Fruit fly (Drosophila melanogaster) whole organism, embryonic: ENCODE measurements around the gene CG4962.

Experiments used
- Asciz ChIP-seq: fragments of 200-800 bp; sonication (Bioruptor generic); optimal IDR thresholded peaks from 2 replicates; lab custom pipeline; 2017; ENCODE audit warnings: missing biosample characterization, mild to moderate bottlenecking, missing genetic modification characterization, missing genetic modification reagents
- CG10543 ChIP-seq: fragments of 200-800 bp; sonication (Bioruptor generic); optimal IDR thresholded peaks from 3 replicates; lab custom pipeline; 2017; ENCODE audit warnings: missing biosample characterization, mild to moderate bottlenecking, missing genetic modification characterization, moderate library complexity
- CG11093 ChIP-seq: fragments of 200-800 bp; sonication (Bioruptor generic); IDR thresholded peaks from 3 replicates; pipeline ENCODE4 v1.3.6; 2022; ENCODE audit warnings: missing biosample characterization, missing genetic modification characterization
- CG11560 ChIP-seq: fragments of 200-800 bp; sonication (Bioruptor generic); IDR thresholded peaks from 3 replicates; pipeline ENCODE4 v1.3.6; 2022; ENCODE audit warnings: missing biosample characterization, missing genetic modification characterization
- CG12071 ChIP-seq: fragments of 200-800 bp; sonication (Bioruptor generic); optimal IDR thresholded peaks from 3 replicates; lab custom pipeline; 2018; ENCODE audit warnings: missing biosample characterization, mild to moderate bottlenecking, missing genetic modification characterization
- CG12155 ChIP-seq: fragments of 200-800 bp; sonication (Bioruptor generic); optimal IDR thresholded peaks from 3 replicates; lab custom pipeline; 2016; ENCODE audit warnings: missing biosample characterization, missing genetic modification characterization
- CG12219 ChIP-seq: fragments of 200-800 bp; sonication (Bioruptor generic); optimal IDR thresholded peaks from 3 replicates; lab custom pipeline; 2018; ENCODE audit warnings: missing biosample characterization, mild to moderate bottlenecking, missing genetic modification characterization
- CG1233 ChIP-seq: fragments of 200-800 bp; sonication (Bioruptor generic); optimal IDR thresholded peaks from 4 replicates; lab custom pipeline; 2018; ENCODE audit warnings: missing biosample characterization, mild to moderate bottlenecking, missing genetic modification characterization
- CG14050 ChIP-seq: fragments of 200-800 bp; sonication (Bioruptor generic); IDR thresholded peaks from 3 replicates; pipeline ENCODE4 v1.3.6; 2022; ENCODE audit warnings: missing biosample characterization, missing genetic modification characterization
- CG15269 ChIP-seq: fragments of 200-800 bp; sonication (Bioruptor generic); optimal IDR thresholded peaks from 2 replicates; lab custom pipeline; 2018; ENCODE audit warnings: missing biosample characterization, mild to moderate bottlenecking, missing genetic modification characterization, moderate library complexity
- CG17186 ChIP-seq: fragments of 200-800 bp; sonication (Bioruptor generic); optimal IDR thresholded peaks from 3 replicates; lab custom pipeline; 2017; ENCODE audit warnings: missing biosample characterization, missing genetic modification reagents, missing genetic modification characterization
- CG18262 ChIP-seq: fragments of 200-800 bp; optimal IDR thresholded peaks from 3 replicates; lab custom pipeline; 2019; ENCODE audit warnings: missing biosample characterization, mild to moderate bottlenecking, missing genetic modification characterization, moderate library complexity
- CG2116 ChIP-seq: fragments of 200-800 bp; sonication (Bioruptor generic); optimal IDR thresholded peaks from 3 replicates; lab custom pipeline; 2018; ENCODE audit warnings: missing biosample characterization, mild to moderate bottlenecking, missing genetic modification characterization
- CG2712 ChIP-seq: fragments of 200-800 bp; optimal IDR thresholded peaks from 3 replicates; lab custom pipeline; 2019; ENCODE audit warnings: missing biosample characterization, mild to moderate bottlenecking, missing genetic modification characterization, moderate library complexity
- CG2889 ChIP-seq: fragments of 200-800 bp; sonication (Bioruptor generic); IDR thresholded peaks from 3 replicates; pipeline ENCODE4 v1.3.6; 2022; ENCODE audit warnings: missing biosample characterization, missing genetic modification characterization
- CG3163 ChIP-seq: fragments of 200-800 bp; sonication (Bioruptor generic); optimal IDR thresholded peaks from 3 replicates; lab custom pipeline; 2016; ENCODE audit warnings: missing biosample characterization, missing genetic modification characterization
- CG3726 ChIP-seq: fragments of 200-800 bp; sonication (Bioruptor generic); IDR thresholded peaks from 3 replicates; pipeline ENCODE4, ENCODE4 v1.3.6; 2022; ENCODE audit warnings: missing biosample characterization, missing genetic modification characterization
- CG3847 ChIP-seq: fragments of 200-800 bp; sonication (Bioruptor generic); IDR thresholded peaks from 2 replicates; pipeline ENCODE4 v1.3.6; 2022; ENCODE audit warnings: missing biosample characterization, missing genetic modification characterization
- CG4328 ChIP-seq: fragments of 200-800 bp; sonication (Bioruptor generic); optimal IDR thresholded peaks from 3 replicates; lab custom pipeline; 2017; ENCODE audit warnings: missing biosample characterization, missing genetic modification reagents, missing genetic modification characterization
- CG5953 ChIP-seq: fragments of 200-800 bp; sonication (Bioruptor generic); IDR thresholded peaks from 2 replicates; pipeline ENCODE4 v1.3.6; 2022; ENCODE audit warnings: missing biosample characterization, missing genetic modification characterization
- CG6272 ChIP-seq: fragments of 200-800 bp; sonication (Bioruptor generic); IDR thresholded peaks from 2 replicates; pipeline ENCODE4 v1.3.6; 2022; ENCODE audit warnings: missing biosample characterization, missing genetic modification characterization
- CG7357 ChIP-seq: fragments of 200-800 bp; sonication (Bioruptor generic); IDR thresholded peaks from 3 replicates; pipeline ENCODE4 v1.3.6; 2022; ENCODE audit warnings: missing biosample characterization, missing genetic modification characterization
- CG7928 ChIP-seq: fragments of 200-800 bp; sonication (Bioruptor generic); optimal IDR thresholded peaks from 2 replicates; lab custom pipeline; 2017; ENCODE audit warnings: missing biosample characterization, mild to moderate bottlenecking, missing genetic modification characterization
- CG9932 ChIP-seq: fragments of 200-800 bp; sonication (Bioruptor generic); IDR thresholded peaks from 2 replicates; pipeline ENCODE4 v1.3.6; 2022; ENCODE audit warnings: missing biosample characterization, missing genetic modification characterization
- CkIIα-i1 ChIP-seq: fragments of 200-800 bp; sonication (Bioruptor generic); IDR thresholded peaks from 2 replicates; pipeline ENCODE4 v1.3.6; 2022; ENCODE audit warnings: missing biosample characterization, missing genetic modification characterization
- Dek ChIP-seq: fragments of 200-800 bp; sonication (Bioruptor generic); optimal IDR thresholded peaks from 3 replicates; lab custom pipeline; 2019; ENCODE audit warnings: missing biosample characterization, mild to moderate bottlenecking, missing genetic modification characterization, moderate library complexity
- GATAe ChIP-seq: fragments of 200-800 bp; sonication (Bioruptor generic); conservative IDR thresholded peaks from 2 replicates; pipeline ENCODE4 v1.3.6; 2022; ENCODE audit warnings: missing biosample characterization, missing genetic modification characterization
- Hr3 ChIP-seq: fragments of 200-800 bp; sonication (Bioruptor generic); optimal IDR thresholded peaks from 3 replicates; lab custom pipeline; 2016; ENCODE audit warnings: missing biosample characterization, missing genetic modification characterization
- Lhr ChIP-seq: fragments of 200-800 bp; sonication (Bioruptor generic); optimal IDR thresholded peaks from 3 replicates; lab custom pipeline; 2017; ENCODE audit warnings: mild to moderate bottlenecking, missing biosample characterization, missing genetic modification reagents, missing genetic modification characterization
- MTF-1 ChIP-seq: fragments of 200-800 bp; sonication (Bioruptor generic); optimal IDR thresholded peaks from 2 replicates; lab custom pipeline; 2018; ENCODE audit warnings: missing biosample characterization, mild to moderate bottlenecking, missing genetic modification characterization, borderline replicate concordance
- NK7.1 ChIP-seq: fragments of 200-800 bp; sonication (Bioruptor generic); optimal IDR thresholded peaks from 3 replicates; lab custom pipeline; 2016; ENCODE audit warnings: missing biosample characterization, missing genetic modification characterization
- ac ChIP-seq: fragments of 200-800 bp; sonication (Bioruptor generic); optimal IDR thresholded peaks from 3 replicates; lab custom pipeline; 2017; ENCODE audit warnings: missing biosample characterization, mild to moderate bottlenecking, missing genetic modification characterization
- ash1 ChIP-seq: fragments of 200-800 bp; sonication (Bioruptor generic); optimal IDR thresholded peaks from 2 replicates; lab custom pipeline; 2018; ENCODE audit warnings: missing biosample characterization, mild to moderate bottlenecking, missing genetic modification characterization
- bowl ChIP-seq: fragments of 200-800 bp; sonication (Bioruptor generic); IDR thresholded peaks from 2 replicates; pipeline ENCODE4 v1.3.6; 2022; ENCODE audit warnings: missing biosample characterization, missing genetic modification characterization
- chinmo ChIP-seq: fragments of 200-800 bp; sonication (Bioruptor generic); IDR thresholded peaks from 4 replicates; pipeline ENCODE4 v1.3.6; 2022; ENCODE audit warnings: missing biosample characterization, missing genetic modification characterization; ENCODE audit not compliant: partially characterized antibody
- esg ChIP-seq: fragments of 200-800 bp; sonication (Bioruptor generic); conservative IDR thresholded peaks from 2 replicates; pipeline ENCODE4 v1.3.6; 2022; ENCODE audit warnings: missing biosample characterization, missing genetic modification characterization
- exex ChIP-seq: fragments of 200-800 bp; sonication (Bioruptor generic); optimal IDR thresholded peaks from 4 replicates; lab custom pipeline; 2018; ENCODE audit warnings: missing biosample characterization, mild to moderate bottlenecking, missing genetic modification characterization, moderate library complexity
- fd3F ChIP-seq: fragments of 200-800 bp; sonication (Bioruptor generic); optimal IDR thresholded peaks from 2 replicates; lab custom pipeline; 2018; ENCODE audit warnings: missing biosample characterization, mild to moderate bottlenecking, missing genetic modification characterization, moderate library complexity
- gt ChIP-seq: fragments of 200-800 bp; sonication (Bioruptor generic); IDR thresholded peaks from 2 replicates; pipeline ENCODE4 v1.3.6; 2022; ENCODE audit warnings: missing biosample characterization, missing genetic modification characterization
- jing ChIP-seq: fragments of 200-800 bp; sonication (Bioruptor generic); optimal IDR thresholded peaks from 2 replicates; lab custom pipeline; 2018; ENCODE audit warnings: missing biosample characterization, mild to moderate bottlenecking, missing genetic modification characterization
- klu ChIP-seq: fragments of 200-800 bp; sonication (Bioruptor generic); IDR thresholded peaks from 2 replicates; pipeline ENCODE4 v1.3.6; 2022; ENCODE audit warnings: missing biosample characterization, missing genetic modification characterization
- lov ChIP-seq, 2 experiments: fragments of 200-800 bp in 1 of 2; fragments of >200 bp in 1 of 2; sonication (Bioruptor generic) in 1 of 2; IDR thresholded peaks in 1 of 2; optimal IDR thresholded peaks in 1 of 2; 2 replicates in 1 of 2; 3 replicates in 1 of 2; pipeline versions ENCODE4 v1.3.6 to Lab custom; 2017 to 2022; ENCODE audit warnings: missing biosample characterization in 1 of 2, missing genetic modification characterization in 1 of 2
- luna ChIP-seq: fragments of 200-800 bp; sonication (Bioruptor generic); optimal IDR thresholded peaks from 2 replicates; lab custom pipeline; 2016; ENCODE audit warnings: missing biosample characterization, missing genetic modification characterization
- maf-S ChIP-seq: fragments of 200-800 bp; sonication (Bioruptor generic); optimal IDR thresholded peaks from 2 replicates; lab custom pipeline; 2016; ENCODE audit warnings: missing biosample characterization, missing genetic modification characterization
- mam ChIP-seq: fragments of 200-800 bp; sonication (Bioruptor generic); optimal IDR thresholded peaks from 3 replicates; lab custom pipeline; 2016; ENCODE audit warnings: missing biosample characterization, missing genetic modification characterization
- pb ChIP-seq: fragments of 200-800 bp; sonication (Bioruptor generic); optimal IDR thresholded peaks from 3 replicates; lab custom pipeline; 2016; ENCODE audit warnings: missing biosample characterization, missing genetic modification characterization
- ranshi ChIP-seq: fragments of 200-800 bp; sonication (Bioruptor generic); IDR thresholded peaks from 2 replicates; pipeline ENCODE4 v1.3.6; 2022; ENCODE audit warnings: missing biosample characterization, missing genetic modification characterization
- sc ChIP-seq, 3 experiments: fragments of >200 bp in 2 of 3; fragments of 200-800 bp in 1 of 3; sonication (Bioruptor generic) in 1 of 3; optimal IDR thresholded peaks; 2 replicates in 2 of 3; 3 replicates in 1 of 3; lab custom pipeline; 2017; ENCODE audit warnings: mild to moderate bottlenecking in 1 of 3, missing biosample characterization in 1 of 3, missing genetic modification characterization in 1 of 3, missing genetic modification reagents in 1 of 3
- sr ChIP-seq: fragments of 200-800 bp; sonication (Bioruptor generic); IDR thresholded peaks from 3 replicates; pipeline ENCODE4 v1.3.6; 2022; ENCODE audit warnings: missing biosample characterization, missing genetic modification characterization
- tgo ChIP-seq: fragments of 200-800 bp; sonication (Bioruptor generic); IDR thresholded peaks from 3 replicates; pipeline ENCODE4 v1.3.6; 2022; ENCODE audit warnings: missing biosample characterization, missing genetic modification characterization
- zfh2 ChIP-seq: fragments of 200-800 bp; sonication (Bioruptor generic); optimal IDR thresholded peaks from 2 replicates; lab custom pipeline; 2016; ENCODE audit warnings: missing biosample characterization, missing genetic modification characterization

The CG4962 gene

DNA sequence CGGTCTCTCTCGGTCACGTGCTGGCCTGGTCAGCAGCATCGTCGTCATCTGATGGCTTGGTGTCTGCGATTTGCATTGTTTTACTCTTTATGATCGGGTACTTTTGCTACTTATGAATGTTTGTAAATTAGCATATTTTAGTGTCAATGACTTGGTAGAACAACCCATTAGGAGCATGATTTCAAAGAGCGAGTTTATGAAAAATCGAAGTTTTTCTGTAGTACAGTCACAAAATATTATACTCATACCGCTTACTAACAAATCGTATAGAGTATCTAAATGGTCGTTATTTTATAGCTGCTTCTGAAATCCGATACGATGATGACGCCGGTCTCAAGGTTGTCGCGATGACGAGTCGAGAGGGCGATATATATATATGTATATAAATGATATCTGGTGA is 9.1 kb downstream of the CG4962 start:
- TF ChIP-seq fd3F (GFP tag; lab: Kevin White, UChicago) (peak; percentile 7), CG17186 (GFP tag; lab: Kevin White, UChicago) (no peak), chinmo (GFP tag; lab: Robert Waterston, UW) (0 out of 4 replicates have a peak, but pooled peaks have one; percentile 47), CG4328 (no peak), bowl (GFP tag; lab: Robert Waterston, UW) (no peak), CG11560 (tag; lab: Robert Waterston, UW) (no peak), CG14050 (GFP tag; lab: Robert Waterston, UW) (0 out of 3 replicates have a peak, but pooled peaks have one; percentile 17), CkIIα-i1 (GFP tag; lab: Robert Waterston, UW) (no peak), ac (GFP tag; lab: Kevin White, UChicago) (no peak), GATAe (no peak), esg (GFP tag; lab: Robert Waterston, UW) (peak; percentile 27; the same call in 1 of the 2 replicates), CG11093 (GFP tag; lab: Robert Waterston, UW) (no peak), CG5953 (no peak), CG2712 (tag; lab: Kevin White, UChicago) (no peak), CG9932 (GFP tag; lab: Robert Waterston, UW) (no peak), exex (tag; lab: Kevin White, UChicago) (no peak), luna (GFP tag; lab: Kevin White, UChicago) (no peak), CG7928 (GFP tag; lab: Kevin White, UChicago) (no peak), CG3847 (GFP tag; lab: Robert Waterston, UW) (no peak), MTF-1 (GFP tag; lab: Kevin White, UChicago) (no peak), CG6272 (no peak), gt (GFP tag; lab: Robert Waterston, UW) (no peak), ash1 (no peak), CG3163 (no peak), Hr3 (GFP tag; lab: Kevin White, UChicago) (no peak), CG3726 (GFP tag; lab: Robert Waterston, UW) (no peak), CG15269 (tag; lab: Kevin White, UChicago) (peak; percentile 64), Dek (no peak), CG1233 (GFP tag; lab: Kevin White, UChicago) (no peak), lov (optimal IDR thresholded peaks at IDR 0.05; lab: Kevin White, UChicago) (no peak), lov (GFP tag; IDR thresholded peaks at IDR 0.05; lab: Robert Waterston, UW) (no peak), sc (optimal IDR thresholded peaks at IDR 0.05; lab: Kevin White, UChicago) (no peak), sc (GFP tag; optimal IDR thresholded peaks at IDR 0.05; lab: Kevin White, UChicago) (no peak), CG2889 (GFP tag; lab: Robert Waterston, UW) (no peak), tgo (GFP tag; lab: Robert Waterston, UW) (peak; percentile 35; the same call in 2 of the 3 replicates), CG12155 (no peak), ranshi (peak; percentile 24; the same call in 1 of the 2 replicates), Lhr (GFP tag; lab: Kevin White, UChicago) (no peak), CG10543 (no peak), klu (GFP tag; lab: Robert Waterston, UW) (no peak), sr (GFP tag; lab: Robert Waterston, UW) (no peak), Asciz (GFP tag; lab: Kevin White, UChicago) (no peak), CG12219 (peak; percentile 14), pb (no peak), CG12071 (GFP tag; lab: Kevin White, UChicago) (peak; percentile 31), zfh2 (GFP tag; lab: Kevin White, UChicago) (no peak), jing (GFP tag; lab: Kevin White, UChicago) (no peak), maf-S (GFP tag; lab: Kevin White, UChicago) (no peak), mam (GFP tag; lab: Kevin White, UChicago) (no peak), CG2116 (GFP tag; lab: Kevin White, UChicago) (no peak), CG18262 (tag; lab: Kevin White, UChicago) (no peak), CG7357 (GFP tag; lab: Robert Waterston, UW) (0 out of 3 replicates have a peak, but pooled peaks have one; percentile 32), NK7.1 (GFP tag; lab: Kevin White, UChicago) (no peak)
